Worm (Caenorhabditis elegans): ENCODE data around the gene tsp-2.

tsp-2 gene

ce11 chrIII:8245591-8245990, 7.9 kb upstream of the tsp-2 start, which contains the start of gene C02F5.3:
TSS of gene C02F5.3 (plus strand) at chrIII:8245891.
- TF ChIP-seq zag-1 (tag; optimal IDR thresholded peaks at IDR 0.05) (no peak), egl-27 (tag; optimal IDR thresholded peaks at IDR 0.05) (no peak), nhr-10 (tag; optimal IDR thresholded peaks at IDR 0.05) (no peak), gmeb-1 (tag; optimal IDR thresholded peaks at IDR 0.05) (no peak), unc-55 (GFP tag; optimal IDR thresholded peaks at IDR 0.05) (no peak), ztf-11 (tag; optimal IDR thresholded peaks at IDR 0.05) (no peak)

- TF ChIP-seq lsy-2 (tag; optimal IDR thresholded peaks at IDR 0.05) (peak in 1 of 2 experiments; percentile 51), C34F6.9 (tag; optimal IDR thresholded peaks at IDR 0.05) (peak; percentile 16), blmp-1 (tag; optimal IDR thresholded peaks at IDR 0.05; ENCODE audit: insufficient read depth) (no peak), peb-1 (tag; optimal IDR thresholded peaks at IDR 0.05) (no peak), nhr-129 (tag; optimal IDR thresholded peaks at IDR 0.05) (peak; percentile 21), lin-13 (GFP tag; optimal IDR thresholded peaks at IDR 0.05) (no peak), nhr-6 (tag; optimal IDR thresholded peaks at IDR 0.05) (no peak), unc-55 (GFP tag; optimal IDR thresholded peaks at IDR 0.05) (peak; percentile 47), nhr-12 (tag; optimal IDR thresholded peaks at IDR 0.05) (no peak), nhr-23 (tag; optimal IDR thresholded peaks at IDR 0.05) (no peak), fos-1 (tag; optimal IDR thresholded peaks at IDR 0.05) (no peak), Y55F3AM.14 (GFP tag; optimal IDR thresholded peaks at IDR 0.05) (no peak), F13H6.1 (tag; optimal IDR thresholded peaks at IDR 0.05) (no peak), mab-5 (tag; optimal IDR thresholded peaks at IDR 0.05) (no peak), R02D3.7 (tag; optimal IDR thresholded peaks at IDR 0.05) (no peak), ztf-4 (tag; optimal IDR thresholded peaks at IDR 0.05) (no peak), elt-1 (tag; optimal IDR thresholded peaks at IDR 0.05) (no peak), nhr-237 (tag; optimal IDR thresholded peaks at IDR 0.05) (no peak), lin-11 (tag; optimal IDR thresholded peaks at IDR 0.05) (no peak), alr-1 (tag; optimal IDR thresholded peaks at IDR 0.05) (no peak), aly-2 (tag; optimal IDR thresholded peaks at IDR 0.05) (no peak), dmd-4 (tag; optimal IDR thresholded peaks at IDR 0.05) (no peak)
These were observed 6.3 kb upstream of the tsp-2 start, which contains the start of the genes pbs-6 and cids-1 for ce11 chrIII:8244052-8244451. TSS of gene pbs-6 (minus strand) at chrIII:8244092. TSS of gene cids-1 (plus strand) at chrIII:8244445.

ce11 chrIII:8242809-8243208, 5.1 kb upstream of the tsp-2 start, which contains the start of gene C02F5.12:
TSS of gene C02F5.12 (minus strand) at chrIII:8243029.
- TF ChIP-seq nhr-23 (tag; optimal IDR thresholded peaks at IDR 0.05) (no peak), lsy-2 (tag; optimal IDR thresholded peaks at IDR 0.05) (peak in 1 of 2 experiments; percentile 44), C34F6.9 (tag; optimal IDR thresholded peaks at IDR 0.05) (peak; percentile 43), zag-1 (tag; optimal IDR thresholded peaks at IDR 0.05) (no peak), elt-3 (tag; optimal IDR thresholded peaks at IDR 0.05) (no peak), sma-3 (GFP tag; optimal IDR thresholded peaks at IDR 0.05) (peak; percentile 0), nhr-129 (tag; optimal IDR thresholded peaks at IDR 0.05) (peak; percentile 51), crh-2 (tag; optimal IDR thresholded peaks at IDR 0.05) (peak; percentile 10), sma-9 (GFP tag; optimal IDR thresholded peaks at IDR 0.05) (peak; percentile 7), sma-9 (tag; optimal IDR thresholded peaks at IDR 0.05) (no peak), lin-13 (GFP tag; optimal IDR thresholded peaks at IDR 0.05) (peak; percentile 8), F13H6.1 (tag; optimal IDR thresholded peaks at IDR 0.05) (peak; percentile 20), alr-1 (tag; optimal IDR thresholded peaks at IDR 0.05) (no peak), fos-1 (tag; optimal IDR thresholded peaks at IDR 0.05) (peak; percentile 38)

ce11 chrIII:8240948-8241347, 3.2 kb upstream of the tsp-2 start:
- no peak for TF ChIP-seq aly-2 (tag; optimal IDR thresholded peaks at IDR 0.05)
- TF ChIP-seq lin-11 (tag; optimal IDR thresholded peaks at IDR 0.05): no peak
- TF ChIP-seq peb-1 (tag; optimal IDR thresholded peaks at IDR 0.05): no peak
- TF ChIP-seq elt-1 (tag; optimal IDR thresholded peaks at IDR 0.05): no peak
- TF ChIP-seq nhr-237 (tag; optimal IDR thresholded peaks at IDR 0.05): no peak
- TF ChIP-seq mab-5 (tag; optimal IDR thresholded peaks at IDR 0.05): no peak
- no peak for TF ChIP-seq ceh-82 (tag; optimal IDR thresholded peaks at IDR 0.05)

ce11 chrIII:8240247-8240646, 2.5 kb upstream of the tsp-2 start:
- TF ChIP-seq ztf-11 (tag; optimal IDR thresholded peaks at IDR 0.05) (no peak), fos-1 (tag; optimal IDR thresholded peaks at IDR 0.05) (peak; percentile 93)
